Fruit fly (Drosophila melanogaster) whole organism, embryonic: Measurements from ENCODE around the gene shi.

Experiments used
- Asciz ChIP-seq: fragments of 200-800 bp; sonication (Bioruptor generic); optimal IDR thresholded peaks from 2 replicates; lab custom pipeline; 2017; ENCODE audit warnings: missing biosample characterization, mild to moderate bottlenecking, missing genetic modification characterization, missing genetic modification reagents
- Bgb ChIP-seq: fragments of 200-800 bp; sonication (Bioruptor generic); IDR thresholded peaks from 2 replicates; pipeline ENCODE4 v1.3.6; 2022; ENCODE audit warnings: missing biosample characterization, missing genetic modification characterization; ENCODE audit not compliant: partially characterized antibody
- Blimp-1 ChIP-seq: fragments of 200-800 bp; sonication (Bioruptor generic); optimal IDR thresholded peaks from 3 replicates; lab custom pipeline; 2018; ENCODE audit warnings: missing biosample characterization, missing genetic modification characterization, mild to moderate bottlenecking, moderate library complexity, missing genetic modification reagents
- CG1024 ChIP-seq: fragments of 200-800 bp; sonication (Bioruptor generic); IDR thresholded peaks from 2 replicates; pipeline ENCODE4 v1.3.6; 2022; ENCODE audit warnings: missing biosample characterization, missing genetic modification characterization
- CG11456 ChIP-seq: fragments of 200-800 bp; sonication (Bioruptor generic); IDR thresholded peaks from 3 replicates; pipeline ENCODE4 v1.3.6; 2022; ENCODE audit warnings: missing biosample characterization, missing genetic modification characterization
- CG12236 ChIP-seq: fragments of 200-800 bp; sonication (Bioruptor generic); optimal IDR thresholded peaks from 2 replicates; lab custom pipeline; 2016; ENCODE audit warnings: missing biosample characterization, missing genetic modification characterization
- CG12769 ChIP-seq: fragments of 200-800 bp; sonication (Bioruptor generic); optimal IDR thresholded peaks from 2 replicates; lab custom pipeline; 2019; ENCODE audit warnings: missing biosample characterization, mild to moderate bottlenecking, missing genetic modification characterization, moderate library complexity
- CG14965 ChIP-seq: fragments of 200-800 bp; sonication (Bioruptor generic); optimal IDR thresholded peaks from 2 replicates; lab custom pipeline; 2016; ENCODE audit warnings: missing biosample characterization, missing genetic modification characterization, borderline replicate concordance
- CG17359 ChIP-seq: fragments of 200-800 bp; sonication (Bioruptor generic); optimal IDR thresholded peaks from 3 replicates; lab custom pipeline; 2018; ENCODE audit warnings: missing biosample characterization, mild to moderate bottlenecking, missing genetic modification characterization, moderate library complexity
- CG18011 ChIP-seq: fragments of 200-800 bp; sonication (Bioruptor generic); optimal IDR thresholded peaks from 2 replicates; lab custom pipeline; 2017; ENCODE audit warnings: missing biosample characterization, missing genetic modification characterization, mild to moderate bottlenecking, moderate library complexity, missing genotype
- CG2202 ChIP-seq: fragments of 200-800 bp; sonication (Bioruptor generic); optimal IDR thresholded peaks from 2 replicates; lab custom pipeline; 2018; ENCODE audit warnings: missing biosample characterization, mild to moderate bottlenecking, missing genetic modification characterization
- CG4282 ChIP-seq: fragments of 200-800 bp; sonication (Bioruptor generic); optimal IDR thresholded peaks from 2 replicates; lab custom pipeline; 2016; ENCODE audit warnings: missing biosample characterization, missing genetic modification characterization
- CG4617 ChIP-seq: fragments of 200-800 bp; sonication (Bioruptor generic); optimal IDR thresholded peaks from 3 replicates; lab custom pipeline; 2016; ENCODE audit warnings: missing biosample characterization, missing genetic modification characterization, borderline replicate concordance
- CG5953 ChIP-seq: fragments of 200-800 bp; sonication (Bioruptor generic); IDR thresholded peaks from 2 replicates; pipeline ENCODE4 v1.3.6; 2022; ENCODE audit warnings: missing biosample characterization, missing genetic modification characterization
- CG6683 ChIP-seq: fragments of 200-800 bp; sonication (Bioruptor generic); optimal IDR thresholded peaks from 2 replicates; lab custom pipeline; 2017; ENCODE audit warnings: missing biosample characterization, mild to moderate bottlenecking, missing genetic modification characterization, missing genetic modification reagents
- CG8281 ChIP-seq: fragments of 200-800 bp; sonication (Bioruptor generic); optimal IDR thresholded peaks from 2 replicates; lab custom pipeline; 2018; ENCODE audit warnings: missing biosample characterization, mild to moderate bottlenecking, missing genetic modification characterization, moderate library complexity
- CG8388 ChIP-seq: fragments of 200-800 bp; sonication (Bioruptor generic); optimal IDR thresholded peaks from 2 replicates; lab custom pipeline; 2019; ENCODE audit warnings: missing biosample characterization, mild to moderate bottlenecking, missing genetic modification characterization, moderate library complexity
- CG8478 ChIP-seq: fragments of >200 bp; optimal IDR thresholded peaks from 2 replicates; lab custom pipeline; 2018
- Dip3 ChIP-seq: fragments of 200-800 bp; sonication (Bioruptor generic); optimal IDR thresholded peaks from 3 replicates; lab custom pipeline; 2016; ENCODE audit warnings: missing biosample characterization, missing genetic modification characterization
- Ets65A ChIP-seq: fragments of 200-800 bp; sonication (Bioruptor generic); peaks from one replicate; lab custom pipeline; 2016; ENCODE audit warnings: missing biosample characterization, missing genetic modification characterization
- Fer1 ChIP-seq: fragments of 200-800 bp; sonication (Bioruptor generic); optimal IDR thresholded peaks from 2 replicates; lab custom pipeline; 2017; ENCODE audit warnings: missing biosample characterization, mild to moderate bottlenecking, missing genetic modification characterization
- HmgD ChIP-seq: fragments of 200-800 bp; sonication (Bioruptor generic); optimal IDR thresholded peaks from 3 replicates; lab custom pipeline; 2016; ENCODE audit warnings: missing biosample characterization, missing genetic modification characterization
- Jarid2 ChIP-seq: fragments of 200-800 bp; sonication (Bioruptor generic); optimal IDR thresholded peaks from 3 replicates; lab custom pipeline; 2017; ENCODE audit warnings: mild to moderate bottlenecking, missing biosample characterization, missing genetic modification reagents, missing genetic modification characterization
- MTF-1 ChIP-seq: fragments of 200-800 bp; sonication (Bioruptor generic); optimal IDR thresholded peaks from 2 replicates; lab custom pipeline; 2018; ENCODE audit warnings: missing biosample characterization, mild to moderate bottlenecking, missing genetic modification characterization, borderline replicate concordance
- Mad ChIP-seq: fragments of 200-800 bp; sonication (Bioruptor generic); optimal IDR thresholded peaks from 2 replicates; lab custom pipeline; 2016; ENCODE audit warnings: missing biosample characterization, missing genetic modification characterization
- Nf-YC ChIP-seq: fragments of 200-800 bp; optimal IDR thresholded peaks from 3 replicates; lab custom pipeline; 2019; ENCODE audit warnings: missing biosample characterization, mild to moderate bottlenecking, missing genetic modification characterization, moderate library complexity
- Pdp1 ChIP-seq, 2 experiments: fragments of 200-800 bp; sonication (Bioruptor generic); optimal IDR thresholded peaks; 3 replicates each; lab custom pipeline; 2016; ENCODE audit warnings: missing biosample characterization in 2 of 2, missing genetic modification characterization in 2 of 2, mild to moderate bottlenecking in 1 of 2, moderate library complexity in 1 of 2
- Sox100B ChIP-seq: fragments of 200-800 bp; sonication (Bioruptor generic); optimal IDR thresholded peaks from 3 replicates; lab custom pipeline; 2018; ENCODE audit warnings: missing biosample characterization, mild to moderate bottlenecking, missing genetic modification characterization
- Spps ChIP-seq: fragments of 200-800 bp; sonication (Bioruptor generic); optimal IDR thresholded peaks from 2 replicates; lab custom pipeline; 2018; ENCODE audit warnings: missing biosample characterization, mild to moderate bottlenecking, missing genetic modification characterization
- ap ChIP-seq: fragments of 200-800 bp; sonication (Bioruptor generic); IDR thresholded peaks from 2 replicates; pipeline ENCODE4 v1.3.6; 2022; ENCODE audit warnings: missing biosample characterization, missing genetic modification characterization
- bbx ChIP-seq: fragments of 200-800 bp; sonication (Bioruptor generic); IDR thresholded peaks from 2 replicates; pipeline ENCODE4 v1.3.6; 2022; ENCODE audit warnings: missing biosample characterization, missing genetic modification characterization; ENCODE audit not compliant: partially characterized antibody
- da ChIP-seq: fragments of 200-800 bp; sonication (Bioruptor generic); optimal IDR thresholded peaks from 2 replicates; lab custom pipeline; 2016; ENCODE audit warnings: missing biosample characterization, missing genetic modification characterization
- hbn ChIP-seq: fragments of 200-800 bp; sonication (Bioruptor generic); IDR thresholded peaks from 2 replicates; pipeline ENCODE4 v1.3.6; 2022; ENCODE audit warnings: missing biosample characterization, missing genetic modification characterization; ENCODE audit not compliant: partially characterized antibody
- hkb ChIP-seq, 2 experiments: fragments of 200-800 bp in 1 of 2; fragments of >200 bp in 1 of 2; sonication (Bioruptor generic) in 1 of 2; IDR thresholded peaks in 1 of 2; optimal IDR thresholded peaks in 1 of 2; 2 replicates each; pipeline versions ENCODE4 v1.3.6 to Lab custom; 2017 to 2022; ENCODE audit warnings: missing biosample characterization in 1 of 2, missing genetic modification characterization in 1 of 2
- kay ChIP-seq: fragments of 200-800 bp; sonication (Bioruptor generic); optimal IDR thresholded peaks from 2 replicates; lab custom pipeline; 2016; ENCODE audit warnings: missing biosample characterization, missing genetic modification characterization
- knrl ChIP-seq: fragments of 200-800 bp; sonication (Bioruptor generic); IDR thresholded peaks from 3 replicates; pipeline ENCODE4 v1.3.6; 2022; ENCODE audit warnings: missing biosample characterization, missing genetic modification characterization; ENCODE audit not compliant: partially characterized antibody
- lbe ChIP-seq: fragments of 200-800 bp; sonication (Bioruptor generic); optimal IDR thresholded peaks from 2 replicates; lab custom pipeline; 2016; ENCODE audit warnings: missing biosample characterization, mild to moderate bottlenecking, missing genetic modification characterization
- lov ChIP-seq, 2 experiments: fragments of 200-800 bp in 1 of 2; fragments of >200 bp in 1 of 2; sonication (Bioruptor generic) in 1 of 2; IDR thresholded peaks in 1 of 2; optimal IDR thresholded peaks in 1 of 2; 2 replicates in 1 of 2; 3 replicates in 1 of 2; pipeline versions ENCODE4 v1.3.6 to Lab custom; 2017 to 2022; ENCODE audit warnings: missing biosample characterization in 1 of 2, missing genetic modification characterization in 1 of 2
- nau ChIP-seq: fragments of 200-800 bp; sonication (Bioruptor generic); optimal IDR thresholded peaks from 3 replicates; lab custom pipeline; 2017; ENCODE audit warnings: missing biosample characterization, mild to moderate bottlenecking, missing genetic modification characterization, missing genetic modification reagents
- org-1 ChIP-seq: fragments of 200-800 bp; sonication (Bioruptor generic); optimal IDR thresholded peaks from 2 replicates; lab custom pipeline; 2017; ENCODE audit warnings: missing biosample characterization, missing genetic modification characterization
- pho ChIP-seq: fragments of 200-800 bp; sonication (Bioruptor generic); optimal IDR thresholded peaks from 2 replicates; lab custom pipeline; 2016; ENCODE audit warnings: missing biosample characterization, missing genetic modification characterization
- rib ChIP-seq: fragments of 200-800 bp; sonication (Bioruptor generic); IDR thresholded peaks from 2 replicates; pipeline ENCODE4 v1.3.6; 2022; ENCODE audit warnings: missing biosample characterization, missing genetic modification characterization
- ro ChIP-seq: fragments of 200-800 bp; sonication (Bioruptor generic); IDR thresholded peaks from 2 replicates; pipeline ENCODE4 v1.3.6; 2022; ENCODE audit warnings: missing biosample characterization, missing genetic modification characterization
- sima ChIP-seq: fragments of 200-800 bp; sonication (Bioruptor generic); optimal IDR thresholded peaks from 2 replicates; lab custom pipeline; 2016; ENCODE audit warnings: missing biosample characterization, missing genetic modification characterization
- sug ChIP-seq: fragments of 200-800 bp; optimal IDR thresholded peaks from 2 replicates; lab custom pipeline; 2019; ENCODE audit warnings: missing biosample characterization, mild to moderate bottlenecking, missing genetic modification characterization, moderate library complexity
- tll ChIP-seq, 2 experiments: fragments of 200-800 bp in 1 of 2; fragments of >200 bp in 1 of 2; sonication (Bioruptor generic) in 1 of 2; optimal IDR thresholded peaks; 2 replicates each; lab custom pipeline; 2017 to 2019; ENCODE audit warnings: missing biosample characterization in 2 of 2, missing genetic modification characterization in 2 of 2, mild to moderate bottlenecking in 1 of 2, moderate library complexity in 1 of 2

Gene shi

dm6 chrX:15870777-15871757 is 20.8 kb upstream of the shi start (continued):
- TF ChIP-seq hkb (optimal IDR thresholded peaks at IDR 0.05; lab: Kevin White, UChicago) (no peak), hkb (GFP tag; IDR thresholded peaks at IDR 0.05; lab: Robert Waterston, UW) (peak; percentile 79), org-1 (GFP tag; lab: Kevin White, UChicago) (peak; percentile 62), CG1024 (GFP tag; lab: Robert Waterston, UW) (0 out of 2 replicates have a peak, but pooled peaks have one; percentile 2), pho (GFP tag; lab: Kevin White, UChicago) (peak; percentile 38), Fer1 (GFP tag; lab: Kevin White, UChicago) (peak; percentile 90), Bgb (no peak), ro (GFP tag; lab: Robert Waterston, UW) (no peak), CG2202 (tag; lab: Kevin White, UChicago) (peak; percentile 53), Dip3 (peak; percentile 35), Ets65A (GFP tag; lab: Kevin White, UChicago) (no peak), CG12236 (GFP tag; lab: Kevin White, UChicago) (peak; percentile 55), CG5953 (GFP tag; lab: Robert Waterston, UW) (0 out of 2 replicates have a peak, but pooled peaks have one; percentile 9), Spps (tag; lab: Kevin White, UChicago) (no peak), Mad (peak; percentile 46), rib (GFP tag; lab: Robert Waterston, UW) (peak; percentile 20; the same call in 1 of the 2 replicates), CG18011 (GFP tag; lab: Kevin White, UChicago) (peak; percentile 18), MTF-1 (GFP tag; lab: Kevin White, UChicago) (no peak), ap (GFP tag; lab: Robert Waterston, UW) (no peak), lbe (GFP tag; lab: Kevin White, UChicago) (no peak), CG17359 (tag; lab: Kevin White, UChicago) (peak; percentile 78), HmgD (no peak), CG12769 (no peak), nau (GFP tag; lab: Kevin White, UChicago) (no peak), CG8478 (no peak), kay (peak; percentile 31), Asciz (GFP tag; lab: Kevin White, UChicago) (no peak), bbx (no peak), CG6683 (GFP tag; lab: Kevin White, UChicago) (peak; percentile 74), CG4282 (no peak), Nf-YC (tag; lab: Kevin White, UChicago) (no peak), sug (tag; lab: Kevin White, UChicago) (no peak), tll (GFP tag; optimal IDR thresholded peaks at IDR 0.05; lab: Kevin White, UChicago) (no peak), CG8388 (GFP tag; lab: Kevin White, UChicago) (no peak), sima (GFP tag; lab: Kevin White, UChicago) (no peak), CG8281 (tag; lab: Kevin White, UChicago) (no peak), knrl (GFP tag; lab: Robert Waterston, UW) (no peak), lov (optimal IDR thresholded peaks at IDR 0.05; lab: Kevin White, UChicago) (no peak), lov (GFP tag; IDR thresholded peaks at IDR 0.05; lab: Robert Waterston, UW) (no peak), hbn (GFP tag; lab: Robert Waterston, UW) (no peak), Jarid2 (GFP tag; lab: Kevin White, UChicago) (no peak), CG4617 (no peak), Blimp-1 (GFP tag; lab: Kevin White, UChicago) (no peak), da (GFP tag; lab: Kevin White, UChicago) (no peak), CG11456 (GFP tag; lab: Robert Waterston, UW) (no peak), CG14965 (GFP tag; lab: Kevin White, UChicago) (no peak), Sox100B (GFP tag; lab: Kevin White, UChicago) (no peak), Pdp1 (GFP tag; optimal IDR thresholded peaks at IDR 0.05; lab: Kevin White, UChicago) (peak in 1 of 2 experiments; percentile 23)
